Worm (Caenorhabditis elegans): Measurements from ENCODE around the gene C05D12.4.

DNA sequence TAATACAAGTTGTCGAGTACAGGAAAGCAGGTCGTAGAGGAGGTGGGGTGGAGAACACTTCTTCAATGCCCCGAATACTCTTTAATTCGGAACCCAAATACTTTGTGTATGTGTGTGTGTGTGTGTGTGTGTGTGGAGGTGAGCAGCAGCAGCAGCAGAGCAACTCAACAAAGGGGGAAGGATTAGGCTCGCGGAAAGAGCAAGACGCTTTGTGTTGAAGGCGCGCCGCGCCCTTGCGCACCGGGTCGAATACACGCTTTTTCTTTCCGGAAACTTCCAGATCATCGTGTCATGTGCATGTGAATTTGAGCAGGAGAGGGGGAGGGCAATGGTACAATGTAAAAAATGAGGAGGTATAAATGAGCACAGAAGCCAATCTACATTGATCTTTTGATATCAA, 32.9 kb upstream of the C05D12.4 start:
- no peak for TF ChIP-seq ceh-82 (tag; optimal IDR thresholded peaks at IDR 0.05)
- no peak for TF ChIP-seq blmp-1 (tag; optimal IDR thresholded peaks at IDR 0.05)
- no peak for TF ChIP-seq lin-13 (GFP tag; optimal IDR thresholded peaks at IDR 0.05)
- TF ChIP-seq elt-2 (tag; optimal IDR thresholded peaks at IDR 0.05): no peak
- TF ChIP-seq ama-1 (optimal IDR thresholded peaks at IDR 0.05): no peak
- no peak for TF ChIP-seq nhr-11 (tag; optimal IDR thresholded peaks at IDR 0.05)
- TF ChIP-seq fkh-10 (GFP tag; optimal IDR thresholded peaks at IDR 0.05): no peak
- TF ChIP-seq nhr-28 (tag; optimal IDR thresholded peaks at IDR 0.05): no peak
- TF ChIP-seq ztf-11 (tag; optimal IDR thresholded peaks at IDR 0.05): no peak
- TF ChIP-seq lin-35 (GFP tag; optimal IDR thresholded peaks at IDR 0.05): no peak
- no peak for TF ChIP-seq mef-2 (tag; optimal IDR thresholded peaks at IDR 0.05)
- no peak for TF ChIP-seq egl-13 (tag; optimal IDR thresholded peaks at IDR 0.05)

Measured in whole organism, L1 larva.